Fruit fly (Drosophila melanogaster): ENCODE data around the gene p130CAS.

DNA sequence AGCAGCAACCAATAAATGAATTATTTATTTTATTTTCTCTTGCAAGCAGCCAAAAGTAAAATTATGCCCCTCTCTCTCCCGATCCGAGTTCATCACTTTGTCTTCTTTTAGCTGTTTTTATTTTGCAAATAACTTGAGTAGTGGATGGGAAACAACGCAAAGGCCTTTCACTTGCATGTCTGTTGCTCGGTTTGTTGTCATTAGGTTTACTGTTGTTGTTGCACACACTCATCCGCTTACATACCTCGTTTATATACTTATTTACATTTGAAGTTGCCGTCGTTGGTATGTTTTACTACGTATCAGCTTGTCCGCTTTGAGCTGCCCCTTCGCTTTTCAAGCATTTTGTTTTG lies 21.9 kb upstream of the p130CAS start:
- TF ChIP-seq Dll (optimal IDR thresholded peaks at IDR 0.05) (no peak), EcR (GFP tag; optimal IDR thresholded peaks at IDR 0.05) (no peak), CG8478 (optimal IDR thresholded peaks at IDR 0.05) (no peak)

Measured in whole organism.